Worm (Caenorhabditis elegans): ENCODE results near the gene F32D8.15.

Gene F32D8.15

ce11 chrV:10867586-10867985, 36.3 kb upstream of the F32D8.15 start (continued):
- TF ChIP-seq nhr-76 (tag; optimal IDR thresholded peaks at IDR 0.05) (no peak), dmd-6 (GFP tag; IDR thresholded peaks at IDR 0.05) (peak; percentile 42; the same call in 1 of the 2 replicates), mxl-2 (GFP tag; conservative IDR thresholded peaks at IDR 0.05) (no peak), egl-27 (tag; optimal IDR thresholded peaks at IDR 0.05) (no peak), ceh-28 (tag; optimal IDR thresholded peaks at IDR 0.05) (no peak), sdz-12 (GFP tag; optimal IDR thresholded peaks at IDR 0.05) (no peak), T26A8.4 (GFP tag; IDR thresholded peaks at IDR 0.05) (no peak), dmd-8 (GFP tag; IDR thresholded peaks at IDR 0.05) (no peak), ceh-32 (tag; optimal IDR thresholded peaks at IDR 0.05; ENCODE audit: poor library complexity) (no peak), F44E2.7 (GFP tag; IDR thresholded peaks at IDR 0.05) (no peak), cey-2 (tag; optimal IDR thresholded peaks at IDR 0.05; ENCODE audit: borderline replicate concordance, insufficient read depth) (no peak), madf-9 (GFP tag; conservative IDR thresholded peaks at IDR 0.05) (no peak), pqm-1 (tag; optimal IDR thresholded peaks at IDR 0.05) (no peak), mdl-1 (tag; optimal IDR thresholded peaks at IDR 0.05) (peak in 1 of 2 experiments; percentile 64), nhr-11 (tag; optimal IDR thresholded peaks at IDR 0.05) (no peak), nhr-6 (tag; optimal IDR thresholded peaks at IDR 0.05) (no peak), daf-19 (GFP tag; conservative IDR thresholded peaks at IDR 0.05) (no peak), fkh-10 (GFP tag; optimal IDR thresholded peaks at IDR 0.05) (peak; percentile 58), nhr-237 (tag; optimal IDR thresholded peaks at IDR 0.05) (no peak), hlh-11 (tag; optimal IDR thresholded peaks at IDR 0.05) (peak; percentile 25), Y5F2A.4 (GFP tag; optimal IDR thresholded peaks at IDR 0.05) (no peak), gei-8 (GFP tag; optimal IDR thresholded peaks at IDR 0.05) (no peak), lin-15B (tag; optimal IDR thresholded peaks at IDR 0.05) (no peak), ztf-11 (tag; optimal IDR thresholded peaks at IDR 0.05) (no peak), zag-1 (tag; optimal IDR thresholded peaks at IDR 0.05) (no peak), nhr-41 (GFP tag; IDR thresholded peaks at IDR 0.05) (no peak), D1046.2 (GFP tag; IDR thresholded peaks at IDR 0.05) (no peak), daf-8 (GFP tag; IDR thresholded peaks at IDR 0.05) (no peak), R02D3.7 (tag; optimal IDR thresholded peaks at IDR 0.05) (no peak), vab-7 (GFP tag; IDR thresholded peaks at IDR 0.05) (no peak), set-16 (GFP tag; IDR thresholded peaks at IDR 0.05) (no peak), madf-5 (GFP tag; IDR thresholded peaks at IDR 0.05) (no peak), nhr-25 (tag; optimal IDR thresholded peaks at IDR 0.05; ENCODE audit: borderline replicate concordance, insufficient read depth) (no peak), dve-1 (tag; optimal IDR thresholded peaks at IDR 0.05; ENCODE audit: insufficient read depth) (peak; percentile 38), hmg-1.1 (GFP tag; IDR thresholded peaks at IDR 0.05) (0 out of 2 replicates have a peak, but pooled peaks have one; percentile 20), unc-39 (tag; optimal IDR thresholded peaks at IDR 0.05) (no peak), T20F7.1 (GFP tag; optimal IDR thresholded peaks at IDR 0.05) (no peak), lim-7 (GFP tag; IDR thresholded peaks at IDR 0.05) (no peak), zfp-2 (tag; optimal IDR thresholded peaks at IDR 0.05) (no peak), nhr-10 (tag; optimal IDR thresholded peaks at IDR 0.05) (no peak), php-3 (GFP tag; IDR thresholded peaks at IDR 0.05) (no peak), zip-11 (GFP tag; IDR thresholded peaks at IDR 0.05) (no peak), nhr-77 (tag; optimal IDR thresholded peaks at IDR 0.05) (no peak), lin-39 (tag; optimal IDR thresholded peaks at IDR 0.05) (no peak), ctbp-1 (GFP tag; IDR thresholded peaks at IDR 0.05) (no peak; the same call in 1 of the 2 replicates), lsy-2 (tag; optimal IDR thresholded peaks at IDR 0.05) (peak in 1 of 2 experiments; percentile 35)
